Fruit fly (Drosophila melanogaster) whole organism, embryonic: ENCODE data around the gene CG8526.

Source experiments
- Asciz ChIP-seq: fragments of 200-800 bp; sonication (Bioruptor generic); optimal IDR thresholded peaks from 2 replicates; lab custom pipeline; 2017; ENCODE audit warnings: missing biosample characterization, mild to moderate bottlenecking, missing genetic modification characterization, missing genetic modification reagents
- Bdp1 ChIP-seq: fragments of 200-800 bp; sonication (Bioruptor generic); optimal IDR thresholded peaks from 3 replicates; lab custom pipeline; 2016; ENCODE audit warnings: missing biosample characterization, missing genetic modification characterization
- CG11456 ChIP-seq: fragments of 200-800 bp; sonication (Bioruptor generic); IDR thresholded peaks from 3 replicates; pipeline ENCODE4 v1.3.6; 2022; ENCODE audit warnings: missing biosample characterization, missing genetic modification characterization
- CG12769 ChIP-seq: fragments of 200-800 bp; sonication (Bioruptor generic); optimal IDR thresholded peaks from 2 replicates; lab custom pipeline; 2019; ENCODE audit warnings: missing biosample characterization, mild to moderate bottlenecking, missing genetic modification characterization, moderate library complexity
- CG14860 ChIP-seq: fragments of 200-800 bp; sonication (Bioruptor generic); IDR thresholded peaks from 3 replicates; pipeline ENCODE4 v1.3.6; 2022; ENCODE audit warnings: missing biosample characterization, missing genetic modification characterization; ENCODE audit not compliant: partially characterized antibody
- CG14965 ChIP-seq: fragments of 200-800 bp; sonication (Bioruptor generic); optimal IDR thresholded peaks from 2 replicates; lab custom pipeline; 2016; ENCODE audit warnings: missing biosample characterization, missing genetic modification characterization, borderline replicate concordance
- CG1529 ChIP-seq: fragments of 200-800 bp; sonication (Bioruptor generic); optimal IDR thresholded peaks from 3 replicates; lab custom pipeline; 2018; ENCODE audit warnings: missing biosample characterization, missing genetic modification characterization
- CG15696 ChIP-seq: fragments of 200-800 bp; sonication (Bioruptor generic); optimal IDR thresholded peaks from 2 replicates; lab custom pipeline; 2019; ENCODE audit warnings: missing biosample characterization, mild to moderate bottlenecking, missing genetic modification characterization, moderate library complexity
- CG2120 ChIP-seq: fragments of 200-800 bp; sonication (Bioruptor generic); optimal IDR thresholded peaks from 3 replicates; lab custom pipeline; 2016; ENCODE audit warnings: missing biosample characterization, missing genetic modification characterization
- CG42726 ChIP-seq: fragments of 200-800 bp; sonication (Bioruptor generic); IDR thresholded peaks from 2 replicates; pipeline ENCODE4 v1.3.6; 2022; ENCODE audit warnings: missing biosample characterization, missing genetic modification characterization; ENCODE audit not compliant: partially characterized antibody
- CG5180 ChIP-seq: fragments of 200-800 bp; sonication (Bioruptor generic); optimal IDR thresholded peaks from 3 replicates; lab custom pipeline; 2017; ENCODE audit warnings: missing biosample characterization, missing genetic modification characterization, mild to moderate bottlenecking, moderate library complexity, missing genetic modification reagents
- CG6175 ChIP-seq: fragments of 200-800 bp; sonication (Bioruptor generic); IDR thresholded peaks from 3 replicates; pipeline ENCODE4 v1.3.6; 2022; ENCODE audit warnings: missing biosample characterization, missing genetic modification characterization
- CG8765 ChIP-seq: fragments of 200-800 bp; sonication (Bioruptor generic); IDR thresholded peaks from 2 replicates; pipeline ENCODE4 v1.3.6; 2022; ENCODE audit warnings: missing biosample characterization, missing genetic modification characterization
- CG8924 ChIP-seq: fragments of 200-800 bp; optimal IDR thresholded peaks from 3 replicates; lab custom pipeline; 2019; ENCODE audit warnings: missing biosample characterization, mild to moderate bottlenecking, missing genetic modification characterization, moderate library complexity
- CG9215 ChIP-seq: fragments of 200-800 bp; sonication (Bioruptor generic); IDR thresholded peaks from 2 replicates; pipeline ENCODE4 v1.3.6; 2022; ENCODE audit warnings: missing biosample characterization, missing genetic modification characterization
- CG9876 ChIP-seq: fragments of 200-800 bp; sonication (Bioruptor generic); optimal IDR thresholded peaks from 2 replicates; lab custom pipeline; 2016; ENCODE audit warnings: missing biosample characterization, missing genetic modification characterization
- CHES-1-like ChIP-seq: fragments of 200-800 bp; sonication (Bioruptor generic); optimal IDR thresholded peaks from 2 replicates; lab custom pipeline; 2016; ENCODE audit warnings: missing biosample characterization, missing genetic modification characterization
- Chrac-16 ChIP-seq: fragments of 200-800 bp; sonication (Bioruptor generic); optimal IDR thresholded peaks from 3 replicates; lab custom pipeline; 2016; ENCODE audit warnings: missing biosample characterization, missing genetic modification characterization
- Deaf1 ChIP-seq: fragments of 200-800 bp; optimal IDR thresholded peaks from 3 replicates; lab custom pipeline; 2019; ENCODE audit warnings: missing biosample characterization, mild to moderate bottlenecking, missing genetic modification characterization, moderate library complexity
- Dref ChIP-seq: fragments of 200-800 bp; sonication (Bioruptor generic); IDR thresholded peaks from 2 replicates; pipeline ENCODE4 v1.3.6; 2022; ENCODE audit warnings: missing biosample characterization, missing genetic modification characterization
- HLH4C ChIP-seq: fragments of 200-800 bp; sonication (Bioruptor generic); IDR thresholded peaks from 3 replicates; pipeline ENCODE4 v1.3.6; 2022; ENCODE audit warnings: missing biosample characterization, missing genetic modification characterization; ENCODE audit not compliant: partially characterized antibody
- HLHmδ ChIP-seq: fragments of 200-800 bp; sonication (Bioruptor generic); optimal IDR thresholded peaks from 2 replicates; lab custom pipeline; 2018; ENCODE audit warnings: missing biosample characterization, mild to moderate bottlenecking, missing genetic modification characterization, moderate library complexity
- Hsf ChIP-seq: fragments of 200-800 bp; sonication (Bioruptor generic); optimal IDR thresholded peaks from 3 replicates; lab custom pipeline; 2016; ENCODE audit warnings: missing biosample characterization, missing genetic modification characterization
- Lim3 ChIP-seq: fragments of 200-800 bp; sonication (Bioruptor generic); IDR thresholded peaks from 2 replicates; pipeline ENCODE4 v1.3.6; 2022; ENCODE audit warnings: missing biosample characterization, missing genetic modification characterization
- Mad ChIP-seq: fragments of 200-800 bp; sonication (Bioruptor generic); optimal IDR thresholded peaks from 2 replicates; lab custom pipeline; 2016; ENCODE audit warnings: missing biosample characterization, missing genetic modification characterization
- Meics ChIP-seq: fragments of 200-800 bp; sonication (Bioruptor generic); optimal IDR thresholded peaks from 2 replicates; lab custom pipeline; 2017; ENCODE audit warnings: missing biosample characterization, mild to moderate bottlenecking, missing genetic modification characterization
- Pdp1 ChIP-seq, 2 experiments: fragments of 200-800 bp; sonication (Bioruptor generic); optimal IDR thresholded peaks; 3 replicates each; lab custom pipeline; 2016; ENCODE audit warnings: missing biosample characterization in 2 of 2, missing genetic modification characterization in 2 of 2, mild to moderate bottlenecking in 1 of 2, moderate library complexity in 1 of 2
- Side ChIP-seq: fragments of 200-800 bp; sonication (Bioruptor generic); optimal IDR thresholded peaks from 2 replicates; lab custom pipeline; 2016; ENCODE audit warnings: missing biosample characterization, missing genetic modification characterization
- Trl ChIP-seq, 3 experiments: fragments of >200 bp in 2 of 3; fragments of 200-800 bp in 1 of 3; sonication (Bioruptor generic) in 1 of 3; optimal IDR thresholded peaks; 2 replicates in 1 of 3; 3 replicates in 2 of 3; lab custom pipeline; 2016 to 2017; ENCODE audit warnings: missing biosample characterization in 1 of 3, missing genetic modification characterization in 1 of 3
- Usf ChIP-seq: fragments of 200-800 bp; sonication (Bioruptor generic); optimal IDR thresholded peaks from 2 replicates; lab custom pipeline; 2017; ENCODE audit warnings: missing genotype, missing biosample characterization, missing genetic modification characterization
- ara ChIP-seq: fragments of 200-800 bp; sonication (Bioruptor generic); IDR thresholded peaks from 2 replicates; pipeline ENCODE4 v1.3.6; 2022; ENCODE audit warnings: missing biosample characterization, missing genetic modification characterization
- bcd ChIP-seq: fragments of 200-800 bp; sonication (Bioruptor generic); optimal IDR thresholded peaks from 2 replicates; lab custom pipeline; 2017; ENCODE audit warnings: missing biosample characterization, mild to moderate bottlenecking, missing genetic modification characterization
- cas ChIP-seq: fragments of 200-800 bp; sonication (Bioruptor generic); IDR thresholded peaks from 2 replicates; pipeline ENCODE4 v1.3.6; 2022; ENCODE audit warnings: missing biosample characterization, missing genetic modification characterization
- chinmo ChIP-seq: fragments of 200-800 bp; sonication (Bioruptor generic); IDR thresholded peaks from 4 replicates; pipeline ENCODE4 v1.3.6; 2022; ENCODE audit warnings: missing biosample characterization, missing genetic modification characterization; ENCODE audit not compliant: partially characterized antibody
- croc ChIP-seq: fragments of 200-800 bp; sonication (Bioruptor generic); conservative IDR thresholded peaks from 3 replicates; pipeline ENCODE4 v1.3.6; 2022; ENCODE audit warnings: missing biosample characterization, missing genetic modification characterization
- dimm ChIP-seq: fragments of 200-800 bp; sonication (Bioruptor generic); IDR thresholded peaks from 2 replicates; pipeline ENCODE4 v1.3.6; 2022; ENCODE audit warnings: missing biosample characterization, missing genetic modification characterization
- dmrt11E ChIP-seq: fragments of 200-800 bp; sonication (Bioruptor generic); optimal IDR thresholded peaks from 3 replicates; lab custom pipeline; 2018; ENCODE audit warnings: missing biosample characterization, mild to moderate bottlenecking, missing genetic modification characterization, moderate library complexity
- ftz-f1 ChIP-seq: fragments of 200-800 bp; sonication (Bioruptor generic); optimal IDR thresholded peaks from 2 replicates; lab custom pipeline; 2016; ENCODE audit warnings: missing biosample characterization, missing genetic modification characterization
- gcm ChIP-seq: fragments of 200-800 bp; sonication (Bioruptor generic); optimal IDR thresholded peaks from 2 replicates; lab custom pipeline; 2019; ENCODE audit warnings: missing biosample characterization, mild to moderate bottlenecking, missing genetic modification characterization, moderate library complexity
- gt ChIP-seq: fragments of 200-800 bp; sonication (Bioruptor generic); IDR thresholded peaks from 2 replicates; pipeline ENCODE4 v1.3.6; 2022; ENCODE audit warnings: missing biosample characterization, missing genetic modification characterization
- her ChIP-seq: fragments of 200-800 bp; sonication (Bioruptor generic); optimal IDR thresholded peaks from 2 replicates; lab custom pipeline; 2016; ENCODE audit warnings: missing biosample characterization, missing genetic modification characterization
- jing ChIP-seq: fragments of 200-800 bp; sonication (Bioruptor generic); optimal IDR thresholded peaks from 2 replicates; lab custom pipeline; 2018; ENCODE audit warnings: missing biosample characterization, mild to moderate bottlenecking, missing genetic modification characterization
- kay ChIP-seq: fragments of 200-800 bp; sonication (Bioruptor generic); optimal IDR thresholded peaks from 2 replicates; lab custom pipeline; 2016; ENCODE audit warnings: missing biosample characterization, missing genetic modification characterization
- lola ChIP-seq, 3 experiments: fragments of >200 bp in 2 of 3; fragments of 200-800 bp in 1 of 3; sonication (Bioruptor generic) in 1 of 3; optimal IDR thresholded peaks; 2 replicates each; lab custom pipeline; 2017 to 2019; ENCODE audit warnings: missing biosample characterization in 3 of 3, missing genetic modification characterization in 3 of 3, mild to moderate bottlenecking in 1 of 3, moderate library complexity in 1 of 3
- nau ChIP-seq: fragments of 200-800 bp; sonication (Bioruptor generic); optimal IDR thresholded peaks from 3 replicates; lab custom pipeline; 2017; ENCODE audit warnings: missing biosample characterization, mild to moderate bottlenecking, missing genetic modification characterization, missing genetic modification reagents
- otp ChIP-seq: fragments of 200-800 bp; sonication (Bioruptor generic); IDR thresholded peaks from 3 replicates; pipeline ENCODE4, ENCODE4 v1.3.6; 2022; ENCODE audit warnings: missing biosample characterization, missing genetic modification characterization
- peb ChIP-seq: fragments of 200-800 bp; sonication (Bioruptor generic); IDR thresholded peaks from 2 replicates; pipeline ENCODE4 v1.3.6; 2022; ENCODE audit warnings: missing biosample characterization, missing genetic modification characterization
- stwl ChIP-seq: fragments of 200-800 bp; sonication (Bioruptor generic); optimal IDR thresholded peaks from 3 replicates; lab custom pipeline; 2018; ENCODE audit warnings: missing biosample characterization, mild to moderate bottlenecking, missing genetic modification characterization, moderate library complexity
- zen2 ChIP-seq: fragments of 200-800 bp; sonication (Bioruptor generic); IDR thresholded peaks from 3 replicates; pipeline ENCODE4 v1.3.6; 2022; ENCODE audit warnings: missing biosample characterization, missing genetic modification characterization; ENCODE audit not compliant: partially characterized antibody

The CG8526 gene

DNA sequence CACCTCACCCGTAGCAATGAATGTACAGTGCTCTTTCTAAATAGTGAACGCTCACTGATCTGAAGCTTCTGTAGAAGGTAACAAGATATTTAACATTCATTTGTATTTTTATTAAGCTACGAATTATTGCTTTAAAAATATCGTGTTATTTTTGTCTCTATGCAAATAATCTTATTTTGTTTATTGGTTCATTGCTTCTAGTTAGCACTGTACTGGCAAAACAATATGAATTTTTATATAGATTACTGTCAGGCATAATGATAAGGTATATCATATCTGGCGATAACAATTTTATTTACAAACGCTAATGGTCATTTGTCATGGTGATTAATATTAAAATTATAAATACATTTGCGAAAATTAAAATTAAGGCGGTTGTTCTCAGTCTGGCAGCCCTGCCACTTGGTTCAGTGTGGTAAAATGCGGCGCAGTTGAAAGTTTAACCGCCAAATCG lies 29.5 kb upstream of the CG8526 start, which contains the start of gene CG9471 (continued):
- TF ChIP-seq CG14965 (GFP tag; lab: Kevin White, UChicago), result no peak
- TF ChIP-seq CG5180 (GFP tag; lab: Kevin White, UChicago), result peak; percentile 70
- TF ChIP-seq Mad (GFP tag; lab: Kevin White, UChicago), result peak; percentile 68
- peak; percentile 81 for TF ChIP-seq Asciz
- peak; percentile 29 for TF ChIP-seq ftz-f1
- peak; percentile 73 for TF ChIP-seq Deaf1 (tag; lab: Kevin White, UChicago)
- TF ChIP-seq nau (GFP tag; lab: Kevin White, UChicago), result peak; percentile 87
- TF ChIP-seq CG15696 (tag; lab: Kevin White, UChicago), result peak; percentile 76
- TF ChIP-seq kay (GFP tag; lab: Kevin White, UChicago), result peak; percentile 80
- TF ChIP-seq cas, result peak; percentile 91
- TF ChIP-seq CG9876 (GFP tag; lab: Kevin White, UChicago), result peak; percentile 79
- TF ChIP-seq CG6175 (GFP tag; lab: Robert Waterston, UW), result peak; percentile 67; the same call in 1 of the 3 replicates
- peak; percentile 33 for TF ChIP-seq stwl (tag; lab: Kevin White, UChicago)
- peak; percentile 88 for TF ChIP-seq Side (GFP tag; lab: Kevin White, UChicago)
- TF ChIP-seq HLH4C (GFP tag; lab: Robert Waterston, UW), result peak; percentile 32; the same call in 1 of the 3 replicates
- peak; percentile 84 for TF ChIP-seq CHES-1-like (GFP tag; lab: Kevin White, UChicago)
- peak; percentile 47 for TF ChIP-seq gt (GFP tag; lab: Robert Waterston, UW)
- TF ChIP-seq HLHmδ (GFP tag; lab: Kevin White, UChicago), result no peak
- TF ChIP-seq chinmo (GFP tag; lab: Robert Waterston, UW), result no peak
- peak; percentile 94 for TF ChIP-seq gcm (GFP tag; lab: Kevin White, UChicago)
- peak; percentile 81 for TF ChIP-seq her
- peak; percentile 88 for TF ChIP-seq peb (GFP tag; lab: Robert Waterston, UW)
- peak; percentile 80 for TF ChIP-seq croc (GFP tag; lab: Robert Waterston, UW)
- TF ChIP-seq Chrac-16 (GFP tag; lab: Kevin White, UChicago), result peak; percentile 92
- TF ChIP-seq CG11456 (GFP tag; lab: Robert Waterston, UW), result peak; percentile 88
- TF ChIP-seq CG1529, result peak; percentile 80
- TF ChIP-seq Usf (GFP tag; lab: Kevin White, UChicago), result peak; percentile 73
- peak; percentile 88 to 92 for TF ChIP-seq Pdp1 (GFP tag; optimal IDR thresholded peaks at IDR 0.05; lab: Kevin White, UChicago)
- TF ChIP-seq otp (GFP tag; lab: Robert Waterston, UW), result peak; percentile 85; the same call in 2 of the 3 replicates
- peak; percentile 70; the same call in 1 of the 2 replicates for TF ChIP-seq CG8765 (GFP tag; lab: Robert Waterston, UW)
- peak; percentile 96 for TF ChIP-seq CG2120 (GFP tag; lab: Kevin White, UChicago)
- TF ChIP-seq CG42726 (GFP tag; lab: Robert Waterston, UW), result no peak
- TF ChIP-seq CG12769 (tag; lab: Kevin White, UChicago), result peak; percentile 92
- peak; percentile 78 for TF ChIP-seq Bdp1
- TF ChIP-seq dmrt11E (tag; lab: Kevin White, UChicago), result peak; percentile 83
- TF ChIP-seq jing, result no peak
- peak; percentile 65; the same call in 1 of the 2 replicates for TF ChIP-seq Lim3 (GFP tag; lab: Robert Waterston, UW)
- peak; percentile 94 for TF ChIP-seq Hsf (GFP tag; lab: Kevin White, UChicago)
- no peak for TF ChIP-seq CG14860 (GFP tag; lab: Robert Waterston, UW)
- peak; percentile 93 for TF ChIP-seq CG8924 (tag; lab: Kevin White, UChicago)
- TF ChIP-seq ara (GFP tag; lab: Robert Waterston, UW), result peak; percentile 91
- TF ChIP-seq CG9215 (GFP tag; lab: Robert Waterston, UW), result peak; percentile 87
- peak; percentile 87 for TF ChIP-seq bcd
- peak in 1 of 3 experiments; percentile 83 for TF ChIP-seq lola (GFP tag; optimal IDR thresholded peaks at IDR 0.05; lab: Kevin White, UChicago)
- TF ChIP-seq Trl (optimal IDR thresholded peaks at IDR 0.05; lab: Kevin White, UChicago), result no peak
- TF ChIP-seq Trl (GFP tag; optimal IDR thresholded peaks at IDR 0.05; lab: Kevin White, UChicago), result peak; percentile 93
- TF ChIP-seq zen2 (GFP tag; lab: Robert Waterston, UW), result no peak
- 0 out of 2 replicates have a peak, but pooled peaks have one; percentile 27 for TF ChIP-seq Dref (GFP tag; lab: Robert Waterston, UW)
- TF ChIP-seq Meics (GFP tag; lab: Kevin White, UChicago), result peak; percentile 93
- TF ChIP-seq dimm (GFP tag; lab: Robert Waterston, UW), result peak; percentile 68; the same call in 1 of the 2 replicates
